Worm (Caenorhabditis elegans): ENCODE data around the gene cyp-13A10.

ce11 chrII:9651700-9652099 lies 11.0 kb downstream of the cyp-13A10 start, which contains the start of gene ZK1307.4:
- TF ChIP-seq fos-1 (tag; optimal IDR thresholded peaks at IDR 0.05) (no peak), egl-27 (tag; optimal IDR thresholded peaks at IDR 0.05) (no peak), unc-62 (GFP tag; optimal IDR thresholded peaks at IDR 0.05) (no peak), aly-2 (tag; optimal IDR thresholded peaks at IDR 0.05) (no peak), ceh-16 (tag; optimal IDR thresholded peaks at IDR 0.05) (no peak), sea-2 (GFP tag; optimal IDR thresholded peaks at IDR 0.05) (no peak), pqm-1 (tag; optimal IDR thresholded peaks at IDR 0.05) (no peak), nhr-237 (tag; optimal IDR thresholded peaks at IDR 0.05) (no peak), elt-2 (tag; optimal IDR thresholded peaks at IDR 0.05) (no peak), ama-1 (optimal IDR thresholded peaks at IDR 0.05) (no peak), nhr-28 (tag; optimal IDR thresholded peaks at IDR 0.05) (no peak)

All from whole organism, L3 larva.